Fruit fly (Drosophila melanogaster): ENCODE measurements around the gene SmydA-2.
A peak's percentile ranks its signal among the peaks of the same experiment; 100 is the strongest.

Gene SmydA-2

DNA sequence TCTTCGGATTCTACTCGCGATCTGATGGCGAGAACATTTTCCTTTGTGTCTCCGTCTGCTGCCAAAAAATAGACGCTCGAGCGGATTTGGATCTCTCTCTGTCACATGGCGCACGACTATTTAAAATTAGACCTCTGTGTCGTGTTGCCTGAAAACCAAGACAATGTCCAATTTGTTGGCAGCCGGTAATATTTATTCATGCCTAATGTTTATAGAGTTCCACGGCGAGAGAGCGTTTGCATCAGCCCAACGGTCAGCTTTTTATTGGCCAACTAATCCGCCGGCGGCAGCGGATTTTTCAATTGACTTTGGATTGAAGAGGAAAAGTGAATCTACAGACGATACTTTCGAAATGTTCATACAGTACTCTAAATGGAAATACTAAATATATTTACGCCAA lies at the start of gene SmydA-2:
Gene SmydA-2 (minus strand): TSS at position 33 of the 400 bp plus-strand sequence.
- no peak for TF ChIP-seq CG16779 (tag; optimal IDR thresholded peaks at IDR 0.05)
- TF ChIP-seq Eip78C (GFP tag): peak; percentile 17
- TF ChIP-seq fd85E (GFP tag; optimal IDR thresholded peaks at IDR 0.05): no peak
- no peak for TF ChIP-seq CG11762 (GFP tag; optimal IDR thresholded peaks at IDR 0.05; ENCODE audit: insufficient read depth)
- TF ChIP-seq Ets21C (GFP tag; optimal IDR thresholded peaks at IDR 0.05): no peak
- no peak for TF ChIP-seq spab (GFP tag; optimal IDR thresholded peaks at IDR 0.05)

DNA sequence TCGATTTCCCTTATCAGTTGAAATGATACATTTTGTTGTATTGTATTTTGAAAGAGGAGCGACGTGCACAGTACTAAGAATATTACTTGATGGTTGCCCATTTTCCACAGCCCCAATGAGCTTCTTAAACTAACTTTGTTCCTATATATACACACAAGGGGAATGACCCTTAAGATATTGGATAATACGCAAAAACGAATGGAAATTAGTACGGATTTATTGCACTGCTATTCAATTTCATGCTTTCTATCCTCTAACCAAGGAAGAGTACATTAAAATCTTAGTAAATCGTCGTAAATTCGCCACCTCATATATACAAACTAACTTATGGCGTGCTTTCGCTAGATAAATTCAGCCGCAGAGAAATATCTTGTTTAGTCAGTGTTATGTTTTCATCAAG lies 48.9 kb upstream of the SmydA-2 start, which contains the start of gene Acp76A:
Gene Acp76A (minus strand): TSS at position 101 of the 400 bp plus-strand sequence.
- TF ChIP-seq CG6163 (GFP tag; IDR thresholded peaks at IDR 0.05) (no peak), CG9139 (GFP tag; optimal IDR thresholded peaks at IDR 0.05) (no peak), Eip78C (GFP tag) (no peak), vri (GFP tag; optimal IDR thresholded peaks at IDR 0.05) (no peak), net (GFP tag; optimal IDR thresholded peaks at IDR 0.05) (no peak), Eip93F (GFP tag; optimal IDR thresholded peaks at IDR 0.05) (no peak), eg (GFP tag; IDR thresholded peaks at IDR 0.05) (no peak), Sox15 (GFP tag; optimal IDR thresholded peaks at IDR 0.05) (no peak), CG8119 (GFP tag; IDR thresholded peaks at IDR 0.05) (no peak), CG6854 (GFP tag; optimal IDR thresholded peaks at IDR 0.05) (no peak), CG8632 (GFP tag; optimal IDR thresholded peaks at IDR 0.05) (no peak), achi (GFP tag; optimal IDR thresholded peaks at IDR 0.05) (no peak)

DNA sequence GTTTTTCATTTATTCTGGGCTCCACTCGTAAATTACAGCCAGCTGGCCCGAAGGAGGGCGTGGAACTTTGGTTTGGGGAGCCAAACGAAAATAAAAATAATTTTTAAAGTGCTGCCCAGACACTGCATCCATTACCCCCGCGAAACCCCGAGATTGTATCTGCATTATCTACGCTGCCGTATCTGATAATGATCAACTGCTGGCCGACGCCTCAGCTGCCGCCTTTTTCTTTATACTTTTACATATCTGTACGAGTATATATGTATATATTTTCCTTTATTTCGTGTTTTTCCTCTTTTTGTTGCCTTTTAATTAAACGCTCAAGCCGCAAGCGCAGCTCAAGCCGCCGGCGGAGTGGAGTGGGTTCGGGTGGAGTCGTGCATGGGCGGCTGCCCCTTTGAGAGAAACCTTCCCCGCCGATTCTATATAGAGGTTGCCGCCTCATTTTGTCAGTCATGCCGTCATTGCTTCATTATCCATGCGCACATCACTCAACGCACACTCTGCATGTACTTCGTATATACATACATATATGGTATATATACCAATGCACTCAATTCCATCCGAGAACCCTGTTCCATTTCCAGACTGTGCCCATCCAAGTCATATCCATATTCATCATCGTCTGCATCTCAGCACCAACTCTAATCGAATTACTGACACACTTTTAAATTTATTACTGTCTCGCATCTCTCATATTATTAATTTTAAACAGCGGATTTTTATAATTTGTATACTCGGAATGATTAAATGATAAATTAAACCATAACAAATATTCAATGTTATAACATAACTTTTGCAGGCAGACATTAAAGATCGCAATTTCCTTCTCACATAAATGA lies 46.8 kb upstream of the SmydA-2 start:
- TF ChIP-seq ss (GFP tag; optimal IDR thresholded peaks at IDR 0.05) (peak in 1 of 2 experiments; percentile 40), svp (GFP tag) (peak; percentile 54), CG8119 (GFP tag; IDR thresholded peaks at IDR 0.05) (0 out of 3 replicates have a peak, but pooled peaks have one; percentile 25), CG6808 (GFP tag; optimal IDR thresholded peaks at IDR 0.05) (peak; percentile 2), eg (GFP tag; IDR thresholded peaks at IDR 0.05) (no peak), Eip78C (GFP tag) (peak; percentile 52), CG6163 (GFP tag; IDR thresholded peaks at IDR 0.05) (0 out of 3 replicates have a peak, but pooled peaks have one; percentile 18), CG34406 (GFP tag; optimal IDR thresholded peaks at IDR 0.05) (no peak)

DNA sequence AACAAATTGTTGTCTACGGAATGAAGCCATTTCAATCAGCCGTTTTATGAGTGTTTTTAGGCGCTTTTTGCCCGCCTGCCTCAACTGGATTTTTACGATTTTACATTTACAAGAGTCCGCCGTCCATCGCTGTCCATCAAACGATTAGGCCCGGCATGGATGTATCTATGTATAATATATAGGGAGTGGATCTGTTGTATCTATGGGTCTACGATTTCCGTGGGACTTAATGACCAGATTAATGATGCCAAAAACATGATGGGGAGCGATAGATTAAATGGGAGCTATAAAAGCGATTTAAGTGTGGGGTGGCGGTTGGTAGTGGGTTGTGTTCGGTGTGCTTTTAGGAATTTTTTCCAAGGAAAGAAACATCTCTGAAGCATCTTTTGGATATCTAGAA lies 45.7 kb upstream of the SmydA-2 start:
- no peak for TF ChIP-seq dac (GFP tag; optimal IDR thresholded peaks at IDR 0.05)
- no peak for TF ChIP-seq CG11762 (GFP tag; optimal IDR thresholded peaks at IDR 0.05; ENCODE audit: insufficient read depth)
- TF ChIP-seq achi (GFP tag; optimal IDR thresholded peaks at IDR 0.05): no peak
- no peak for TF ChIP-seq CG11902 (GFP tag; optimal IDR thresholded peaks at IDR 0.05)
- no peak for TF ChIP-seq CG10631 (GFP tag; optimal IDR thresholded peaks at IDR 0.05)
- no peak for TF ChIP-seq eg (GFP tag; IDR thresholded peaks at IDR 0.05)
- no peak for TF ChIP-seq CG10669 (GFP tag; optimal IDR thresholded peaks at IDR 0.05)

DNA sequence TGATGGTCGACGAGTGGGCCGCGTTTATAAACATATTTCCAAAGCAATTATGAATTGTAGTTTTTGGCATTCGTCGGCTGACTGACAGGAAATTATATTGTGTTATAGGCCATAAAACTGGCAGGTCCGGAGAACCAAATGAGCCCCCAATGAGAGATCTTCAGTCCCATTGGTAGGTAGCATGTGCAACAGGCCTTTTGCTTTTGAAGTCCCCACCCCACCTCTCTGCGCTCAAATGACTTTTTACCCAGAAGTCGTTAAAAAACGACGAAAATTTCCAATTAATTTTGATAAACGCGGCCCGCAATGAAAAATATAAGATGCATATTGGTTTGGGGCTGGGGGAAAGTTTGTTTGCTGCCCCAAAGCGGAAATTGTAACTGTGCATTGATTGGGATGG lies 45.2 kb upstream of the SmydA-2 start:
- TF ChIP-seq Met (GFP tag; optimal IDR thresholded peaks at IDR 0.05) (no peak), Ets21C (GFP tag; optimal IDR thresholded peaks at IDR 0.05) (no peak), CG9139 (GFP tag; optimal IDR thresholded peaks at IDR 0.05) (no peak), CG31627 (GFP tag; optimal IDR thresholded peaks at IDR 0.05) (no peak), Lpt (GFP tag; optimal IDR thresholded peaks at IDR 0.05) (no peak), CG11762 (GFP tag; optimal IDR thresholded peaks at IDR 0.05; ENCODE audit: insufficient read depth) (no peak), dsx (GFP tag; optimal IDR thresholded peaks at IDR 0.05; ENCODE audit: poor library complexity, severe bottlenecking) (no peak), CG1621 (tag; optimal IDR thresholded peaks at IDR 0.05) (no peak), Smox (GFP tag; optimal IDR thresholded peaks at IDR 0.05) (no peak), pdm3 (GFP tag; optimal IDR thresholded peaks at IDR 0.05) (no peak), CG11902 (GFP tag; optimal IDR thresholded peaks at IDR 0.05) (no peak), CG7368 (GFP tag; optimal IDR thresholded peaks at IDR 0.05) (no peak), CG34406 (GFP tag; optimal IDR thresholded peaks at IDR 0.05) (no peak)
